Fruit fly (Drosophila melanogaster) whole organism, pupa: Measurements from ENCODE around the gene CG3698.

Source experiments
- CG10348 ChIP-seq: fragments of 200-800 bp; sonication (Bioruptor generic); IDR thresholded peaks from 2 replicates; pipeline ENCODE4 v1.3.6; 2022; ENCODE audit warnings: missing biosample characterization, missing genetic modification characterization
- CG12605 ChIP-seq: fragments of 200-800 bp; sonication (Bioruptor generic); IDR thresholded peaks from 2 replicates; pipeline ENCODE4 v1.3.6; 2022; ENCODE audit warnings: missing biosample characterization, missing genetic modification characterization
- CG13204 ChIP-seq: fragments of 200-800 bp; sonication (Bioruptor generic); optimal IDR thresholded peaks from 2 replicates; lab custom pipeline; 2018; ENCODE audit warnings: missing biosample characterization, mild to moderate bottlenecking, missing genetic modification characterization, moderate library complexity
- CG14655 ChIP-seq: fragments of 200-800 bp; sonication (Bioruptor generic); optimal IDR thresholded peaks from 3 replicates; lab custom pipeline; 2017; ENCODE audit warnings: mild to moderate bottlenecking, missing biosample characterization, missing genetic modification reagents, missing genetic modification characterization
- CG15710 ChIP-seq: fragments of 200-800 bp; sonication (Bioruptor generic); optimal IDR thresholded peaks from 2 replicates; lab custom pipeline; 2018; ENCODE audit warnings: missing biosample characterization, mild to moderate bottlenecking, missing genetic modification characterization, moderate library complexity
- CG17806 ChIP-seq: fragments of 200-800 bp; sonication (Bioruptor generic); optimal IDR thresholded peaks from 2 replicates; lab custom pipeline; 2018; ENCODE audit warnings: missing biosample characterization, mild to moderate bottlenecking, missing genetic modification characterization, moderate library complexity
- CG32121 ChIP-seq: fragments of 200-800 bp; sonication (Bioruptor generic); IDR thresholded peaks from 2 replicates; pipeline ENCODE4 v1.3.6; 2022; ENCODE audit warnings: missing biosample characterization, missing genetic modification characterization
- CG34367 ChIP-seq: fragments of 200-800 bp; sonication (Bioruptor generic); optimal IDR thresholded peaks from 2 replicates; lab custom pipeline; 2018; ENCODE audit warnings: missing biosample characterization, mild to moderate bottlenecking, missing genetic modification characterization
- CG4496 ChIP-seq: fragments of 200-800 bp; sonication (Bioruptor generic); IDR thresholded peaks from 3 replicates; pipeline ENCODE4 v1.3.6; 2022; ENCODE audit warnings: missing biosample characterization, missing genetic modification characterization
- CG8159 ChIP-seq: fragments of 200-800 bp; sonication (Bioruptor generic); optimal IDR thresholded peaks from 3 replicates; lab custom pipeline; 2018; ENCODE audit warnings: missing biosample characterization, mild to moderate bottlenecking, missing genetic modification characterization, moderate library complexity
- CG8301 ChIP-seq: fragments of 200-800 bp; sonication (Bioruptor generic); optimal IDR thresholded peaks from 2 replicates; lab custom pipeline; 2018; ENCODE audit warnings: missing biosample characterization, mild to moderate bottlenecking, missing genetic modification characterization
- CG9948 ChIP-seq: fragments of 200-800 bp; sonication (Bioruptor generic); optimal IDR thresholded peaks from 2 replicates; lab custom pipeline; 2018; ENCODE audit warnings: missing biosample characterization, mild to moderate bottlenecking, missing genetic modification characterization, moderate library complexity
- D1 ChIP-seq: fragments of 200-800 bp; sonication (Bioruptor generic); optimal IDR thresholded peaks from 2 replicates; lab custom pipeline; 2018; ENCODE audit warnings: missing biosample characterization, mild to moderate bottlenecking, missing genetic modification characterization, moderate library complexity
- EcR ChIP-seq: fragments of 200-800 bp; sonication (Bioruptor generic); optimal IDR thresholded peaks from 3 replicates; lab custom pipeline; 2019; ENCODE audit warnings: missing biosample characterization, missing genetic modification characterization, mild to moderate bottlenecking, moderate library complexity, missing genetic modification reagents
- Ets98B ChIP-seq: fragments of 200-800 bp; sonication (Bioruptor generic); IDR thresholded peaks from 2 replicates; pipeline ENCODE4 v1.3.6; 2022; ENCODE audit warnings: missing biosample characterization, missing genetic modification characterization
- Pif1A ChIP-seq: fragments of 200-800 bp; sonication (Bioruptor generic); optimal IDR thresholded peaks from 3 replicates; lab custom pipeline; 2016; ENCODE audit warnings: missing biosample characterization, missing genetic modification characterization
- Pif1B ChIP-seq: fragments of 200-800 bp; sonication (Bioruptor generic); optimal IDR thresholded peaks from 3 replicates; lab custom pipeline; 2016; ENCODE audit warnings: missing biosample characterization, missing genetic modification characterization
- Snoo ChIP-seq: fragments of 200-800 bp; sonication (Bioruptor generic); optimal IDR thresholded peaks from 3 replicates; lab custom pipeline; 2017; ENCODE audit warnings: missing biosample characterization, mild to moderate bottlenecking, missing genetic modification characterization, inconsistent platforms
- fd96Ca ChIP-seq: fragments of 200-800 bp; sonication (Bioruptor generic); IDR thresholded peaks from 3 replicates; pipeline ENCODE4 v1.3.6; 2022; ENCODE audit warnings: missing biosample characterization, missing genetic modification characterization
- gl ChIP-seq: fragments of 200-800 bp; sonication (Bioruptor generic); optimal IDR thresholded peaks from 2 replicates; lab custom pipeline; 2018; ENCODE audit warnings: missing biosample characterization, mild to moderate bottlenecking, missing genetic modification characterization
- rn ChIP-seq: fragments of 200-800 bp; sonication (Bioruptor generic); IDR thresholded peaks from 2 replicates; pipeline ENCODE4 v1.3.6; 2022; ENCODE audit warnings: missing biosample characterization, missing genetic modification characterization

Gene CG3698

dm6 chr3L:20798325-20798846, at the start of gene CG3698, which contains the start of gene tzn:
CG3698 (minus strand) TSS chr3L:20798375.
tzn (plus strand) TSS chr3L:20798645.
- peak; percentile 48 for TF ChIP-seq gl (tag; lab: Kevin White, UChicago)
- peak; percentile 93 for TF ChIP-seq Snoo (tag; lab: Kevin White, UChicago)
- TF ChIP-seq CG8301 (tag; lab: Kevin White, UChicago), result no peak
- peak; percentile 76 for TF ChIP-seq rn (GFP tag; lab: Robert Waterston, UW)
- peak; percentile 59; the same call in 1 of the 2 replicates for TF ChIP-seq CG32121 (GFP tag; lab: Robert Waterston, UW)
- TF ChIP-seq CG4496 (GFP tag; lab: Robert Waterston, UW), result peak; percentile 89
- no peak for TF ChIP-seq CG9948
- TF ChIP-seq CG10348 (GFP tag; lab: Robert Waterston, UW), result no peak
- TF ChIP-seq D1, result no peak
- peak; percentile 82 for TF ChIP-seq CG34367 (tag; lab: Kevin White, UChicago)
- peak; percentile 72 for TF ChIP-seq CG15710 (tag; lab: Kevin White, UChicago)
- TF ChIP-seq CG12605 (GFP tag; lab: Robert Waterston, UW), result no peak
- peak; percentile 52; the same call in 1 of the 2 replicates for TF ChIP-seq Ets98B

- no peak for TF ChIP-seq CG17806 (tag; lab: Kevin White, UChicago)
- 0 out of 3 replicates have a peak, but pooled peaks have one; percentile 25 for TF ChIP-seq CG4496 (GFP tag; lab: Robert Waterston, UW)
These were observed 43.4 kb upstream of the CG3698 start, which contains the start of the genes CSN3 and CG11456 for dm6 chr3L:20841465-20842109. CSN3 (minus strand) TSS chr3L:20841576. CG11456 (plus strand) TSS chr3L:20841987.

dm6 chr3L:20837831-20838301, 39.7 kb upstream of the CG3698 start:
- TF ChIP-seq Pif1A (GFP tag; lab: Kevin White, UChicago) (no peak), CG15710 (tag; lab: Kevin White, UChicago) (no peak), D1 (no peak), CG9948 (no peak), CG34367 (tag; lab: Kevin White, UChicago) (no peak), CG14655 (no peak), Snoo (tag; lab: Kevin White, UChicago) (no peak), rn (GFP tag; lab: Robert Waterston, UW) (no peak), gl (tag; lab: Kevin White, UChicago) (no peak), EcR (no peak), fd96Ca (no peak), CG10348 (GFP tag; lab: Robert Waterston, UW) (no peak), Ets98B (no peak), CG8159 (tag; lab: Kevin White, UChicago) (no peak), CG12605 (GFP tag; lab: Robert Waterston, UW) (no peak), CG4496 (GFP tag; lab: Robert Waterston, UW) (no peak)

- TF ChIP-seq rn (GFP tag; lab: Robert Waterston, UW), result no peak
- TF ChIP-seq EcR, result peak; percentile 74
- 0 out of 2 replicates have a peak, but pooled peaks have one; percentile 26 for TF ChIP-seq Ets98B
- 0 out of 3 replicates have a peak, but pooled peaks have one; percentile 23 for TF ChIP-seq fd96Ca
These were observed 39.1 kb upstream of the CG3698 start, which contains the start of gene CG13255 for dm6 chr3L:20837040-20837830. CG13255 (plus strand) TSS chr3L:20837488.

- TF ChIP-seq Ets98B (no peak), CG4496 (GFP tag; lab: Robert Waterston, UW) (no peak), CG8159 (tag; lab: Kevin White, UChicago) (no peak), CG17806 (tag; lab: Kevin White, UChicago) (no peak), CG14655 (no peak), Snoo (tag; lab: Kevin White, UChicago) (no peak), rn (GFP tag; lab: Robert Waterston, UW) (no peak), fd96Ca (no peak), CG15710 (tag; lab: Kevin White, UChicago) (no peak)
- TF ChIP-seq, all 21 proteins: peak for 0
These were observed 37.7 kb upstream of the CG3698 start, which contains the start of gene CG3288 for dm6 chr3L:20835882-20836281. CG3288 (plus strand) TSS chr3L:20836182.

- no peak for TF ChIP-seq fd96Ca
- TF ChIP-seq EcR, result no peak
These were observed 36.0 kb upstream of the CG3698 start for dm6 chr3L:20834150-20834549.

dm6 chr3L:20830361-20830760, 32.2 kb upstream of the CG3698 start:
- no peak for TF ChIP-seq CG15710 (tag; lab: Kevin White, UChicago)
- no peak for TF ChIP-seq CG4496 (GFP tag; lab: Robert Waterston, UW)
- TF ChIP-seq CG8301 (tag; lab: Kevin White, UChicago), result no peak
- no peak for TF ChIP-seq D1
- no peak for TF ChIP-seq Pif1B
- no peak for TF ChIP-seq CG10348 (GFP tag; lab: Robert Waterston, UW)
- TF ChIP-seq CG13204, result no peak
- TF ChIP-seq CG12605 (GFP tag; lab: Robert Waterston, UW), result no peak
- TF ChIP-seq CG32121 (GFP tag; lab: Robert Waterston, UW), result no peak
- TF ChIP-seq CG14655, result no peak
